Worm (Caenorhabditis elegans): ENCODE results near the gene oig-5.
"Not testable (repeated sequence)": the region's sequence is repeated elsewhere in the genome, so short reads cannot be mapped to it uniquely, and the experiment has no call there.

oig-5 gene

DNA sequence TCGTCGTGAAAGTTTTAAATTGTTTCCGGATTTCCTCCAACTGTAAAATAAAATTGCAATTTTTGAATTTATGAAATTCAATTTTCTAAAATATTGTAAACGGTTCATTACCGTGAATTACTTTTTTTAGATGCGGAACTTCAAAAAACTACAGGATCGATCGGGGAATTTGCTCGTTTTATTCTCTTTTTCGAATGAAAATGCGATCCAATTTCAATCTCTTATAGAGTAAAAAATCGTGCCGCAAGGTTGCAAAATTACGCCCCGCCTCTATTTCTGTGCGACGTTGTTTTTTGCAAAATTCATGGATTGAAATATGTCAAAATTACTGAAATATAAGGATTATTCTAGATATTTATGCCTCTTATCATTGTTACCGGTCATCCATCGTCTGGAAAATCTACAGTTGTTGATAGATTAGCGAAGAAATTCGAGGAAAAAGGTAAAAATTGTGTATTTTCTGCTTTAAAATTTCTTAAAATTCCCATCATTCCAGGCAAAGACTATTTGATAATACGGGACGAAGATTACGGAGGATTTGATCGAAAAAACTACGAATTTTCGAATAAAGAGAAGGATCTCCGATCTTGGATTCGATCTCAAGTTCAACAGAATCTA is 37.7 kb upstream of the oig-5 start, which contains the start of gene Y57G11C.43:
Gene Y57G11C.43 (plus strand): TSS at position 224 of the 618 bp plus-strand sequence.
- TF ChIP-seq fos-1 (tag; optimal IDR thresholded peaks at IDR 0.05) (no peak), ama-1 (optimal IDR thresholded peaks at IDR 0.05) (peak; percentile 43)

DNA sequence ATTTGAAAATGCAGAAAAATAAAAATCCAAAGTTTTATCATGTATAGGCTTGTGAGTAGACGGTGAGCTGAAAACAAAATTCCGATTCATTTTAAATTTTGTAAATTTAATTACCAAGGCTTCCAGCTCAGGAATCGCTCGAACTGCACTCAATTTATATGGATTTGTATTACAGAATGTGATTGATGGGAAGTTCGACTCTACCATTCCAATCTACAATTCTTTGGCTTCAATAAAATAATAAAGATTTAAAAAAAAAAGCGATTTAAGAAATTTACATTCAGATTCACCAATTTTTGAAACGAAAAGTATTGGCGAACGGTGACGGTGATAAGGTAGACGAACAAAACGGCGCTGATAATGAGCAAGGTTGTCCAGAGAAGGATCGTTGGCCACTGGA is 36.3 kb upstream of the oig-5 start:
- TF ChIP-seq egl-5 (tag; optimal IDR thresholded peaks at IDR 0.05) (no peak), jun-1 (tag; optimal IDR thresholded peaks at IDR 0.05) (no peak), pqm-1 (tag; optimal IDR thresholded peaks at IDR 0.05) (no peak), egl-27 (tag; optimal IDR thresholded peaks at IDR 0.05) (no peak), nhr-77 (tag; optimal IDR thresholded peaks at IDR 0.05) (no peak), elt-2 (tag; optimal IDR thresholded peaks at IDR 0.05) (no peak), ZK546.5 (tag; optimal IDR thresholded peaks at IDR 0.05) (no peak), nhr-28 (tag; optimal IDR thresholded peaks at IDR 0.05) (no peak), ceh-28 (tag; optimal IDR thresholded peaks at IDR 0.05) (no peak), snpc-4 (tag; optimal IDR thresholded peaks at IDR 0.05) (no peak), nhr-11 (tag; optimal IDR thresholded peaks at IDR 0.05) (no peak), mml-1 (tag; optimal IDR thresholded peaks at IDR 0.05) (no peak), nhr-12 (tag; optimal IDR thresholded peaks at IDR 0.05) (no peak), fkh-10 (GFP tag; optimal IDR thresholded peaks at IDR 0.05) (no peak), nhr-237 (tag; optimal IDR thresholded peaks at IDR 0.05) (no peak), tbx-2 (tag; optimal IDR thresholded peaks at IDR 0.05) (no peak), ztf-11 (tag; optimal IDR thresholded peaks at IDR 0.05) (no peak)

DNA sequence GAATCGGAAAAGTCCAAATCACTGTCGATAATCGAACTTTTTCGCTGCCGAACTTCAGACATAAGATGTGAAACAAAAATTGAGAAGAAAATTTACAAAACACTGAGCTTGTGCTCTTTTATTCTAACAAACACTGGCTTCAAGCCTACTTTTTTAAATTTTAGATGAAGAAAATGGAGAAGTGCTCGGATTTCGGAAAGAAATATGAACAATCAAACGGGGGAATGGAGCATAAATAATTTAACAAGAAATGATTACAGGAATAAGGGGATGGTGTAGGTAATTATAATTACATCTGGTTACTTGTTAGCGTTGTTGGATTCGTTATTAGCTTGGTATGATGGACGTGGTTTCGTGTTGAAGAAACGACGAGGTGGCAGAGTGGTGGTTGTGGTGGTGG is 35.7 kb upstream of the oig-5 start, which contains the start of gene degl-1:
Gene degl-1 (minus strand): TSS at position 101 of the 400 bp plus-strand sequence.
- TF ChIP-seq aly-2 (tag; optimal IDR thresholded peaks at IDR 0.05) (no peak), unc-62 (GFP tag; optimal IDR thresholded peaks at IDR 0.05) (no peak), ZK546.5 (tag; optimal IDR thresholded peaks at IDR 0.05) (no peak), sea-2 (GFP tag; optimal IDR thresholded peaks at IDR 0.05) (no peak), egl-5 (tag; optimal IDR thresholded peaks at IDR 0.05) (no peak), egl-27 (tag; optimal IDR thresholded peaks at IDR 0.05) (no peak), elt-3 (tag; optimal IDR thresholded peaks at IDR 0.05) (no peak), nhr-23 (tag; optimal IDR thresholded peaks at IDR 0.05) (no peak)

DNA sequence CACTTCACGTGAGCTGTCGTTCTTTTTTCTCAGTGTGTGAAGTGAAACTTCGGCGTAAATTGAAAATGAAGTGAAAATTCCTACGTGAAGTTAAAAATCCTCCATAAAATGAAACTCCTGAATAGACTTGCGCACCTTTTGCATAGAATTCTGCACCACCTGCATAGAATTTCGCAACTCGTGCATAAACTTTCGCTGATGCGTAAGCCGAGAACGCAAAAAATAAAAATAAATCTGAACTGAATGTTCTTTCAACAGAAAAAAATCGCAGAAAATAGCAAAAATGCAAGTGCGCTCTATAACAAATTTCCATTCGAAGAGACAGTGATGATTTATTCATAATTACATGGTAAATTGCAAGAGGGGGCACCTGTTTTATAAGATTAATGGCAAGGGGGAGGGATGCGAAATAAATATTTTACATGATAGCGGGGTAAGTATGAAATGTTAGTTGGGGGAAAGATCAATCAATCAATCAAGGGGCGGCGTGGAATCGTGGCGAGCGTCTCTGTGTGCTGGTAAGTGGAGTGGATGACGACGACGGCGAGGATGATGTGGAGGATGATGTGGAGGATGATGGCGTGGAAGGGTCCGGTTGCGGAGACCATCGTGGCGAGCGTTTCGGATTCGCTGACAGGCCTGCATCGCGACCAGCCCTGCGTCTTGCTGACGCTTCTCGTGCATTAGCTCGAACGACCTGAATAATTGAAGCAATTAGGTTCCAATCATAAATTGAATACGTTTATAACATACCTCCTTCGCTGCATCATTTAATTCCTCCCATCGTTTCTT is 33.5 kb upstream of the oig-5 start, which contains the start of gene Y57G11C.36:
Gene Y57G11C.36 (minus strand): TSS at position 502 of the 792 bp plus-strand sequence.
- TF ChIP-seq nhr-25 (tag; optimal IDR thresholded peaks at IDR 0.05) (no peak), eor-1 (tag; optimal IDR thresholded peaks at IDR 0.05) (no peak), lin-15B (tag; optimal IDR thresholded peaks at IDR 0.05) (peak; percentile 3), lin-39 (tag; optimal IDR thresholded peaks at IDR 0.05) (no peak)

DNA sequence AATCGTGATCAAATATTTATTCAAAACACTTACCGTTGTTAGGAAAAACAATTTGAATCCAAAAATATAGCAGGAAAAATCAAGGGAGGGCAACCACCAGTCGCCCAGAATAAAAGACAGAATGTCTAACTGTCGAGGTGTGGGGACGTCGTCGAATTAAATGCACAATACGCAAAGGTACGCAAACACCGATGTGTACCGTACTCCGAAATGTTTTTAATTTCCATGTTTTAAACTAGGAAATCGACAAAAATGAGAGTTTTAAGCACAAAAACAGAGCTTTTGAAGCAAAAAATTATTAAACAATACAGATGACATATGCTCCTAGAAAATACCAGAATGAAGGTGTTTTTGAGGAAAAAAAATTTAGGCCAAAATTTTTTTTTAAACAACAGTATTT is 32.5 kb upstream of the oig-5 start, which contains the start of gene Y57G11C.51:
Gene Y57G11C.51 (minus strand): TSS at position 101 of the 400 bp plus-strand sequence.
- TF ChIP-seq hmg-11, elt-3, mml-1 (tag; optimal IDR thresholded peaks at IDR 0.05): not testable (repeated sequence)

DNA sequence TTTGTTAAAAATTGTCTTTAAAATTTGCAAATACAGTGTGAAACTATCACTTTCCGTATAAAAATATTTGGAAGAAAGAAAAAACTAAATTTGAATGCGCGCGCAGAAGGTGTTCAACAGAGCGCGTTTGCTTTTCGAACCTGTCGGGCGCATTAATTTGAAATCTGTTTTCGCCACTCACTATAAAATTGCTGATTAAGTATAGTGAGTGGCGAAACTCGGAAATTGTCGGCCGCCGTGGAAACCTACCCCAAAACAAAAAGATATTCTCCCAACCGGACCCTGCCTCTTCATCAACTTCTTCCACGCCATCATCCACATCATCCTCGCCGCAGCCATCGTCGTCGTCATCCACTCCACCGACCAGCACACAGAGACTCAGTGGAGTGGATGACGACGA is 26.4 kb upstream of the oig-5 start:
- peak; percentile 38 for TF ChIP-seq snpc-4 (tag; optimal IDR thresholded peaks at IDR 0.05)

DNA sequence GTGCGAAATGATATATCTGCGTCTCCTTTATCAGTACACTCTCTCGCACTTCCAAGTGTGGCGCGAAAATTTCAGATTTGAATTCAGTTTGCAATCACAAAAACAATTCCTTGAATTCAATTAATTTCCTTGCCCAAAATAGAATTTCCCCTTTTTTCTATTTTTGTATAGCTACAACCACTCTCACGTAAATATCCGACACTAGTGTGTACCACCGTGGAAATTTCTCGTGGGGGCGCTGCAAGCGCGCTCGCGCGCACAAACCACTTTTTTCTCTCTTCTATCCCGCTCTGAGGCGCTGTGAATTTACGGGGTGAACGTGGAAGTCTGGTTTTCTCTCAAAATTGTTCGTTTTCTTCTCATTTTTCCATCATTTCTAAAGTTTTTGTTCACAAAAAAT is 25.5 kb upstream of the oig-5 start, which contains the start of gene Y57G11C.8:
Gene Y57G11C.8 (plus strand): TSS at position 301 of the 400 bp plus-strand sequence.
- TF ChIP-seq zag-1 (tag; optimal IDR thresholded peaks at IDR 0.05) (no peak), nhr-11 (tag; optimal IDR thresholded peaks at IDR 0.05) (no peak), fkh-10 (GFP tag; optimal IDR thresholded peaks at IDR 0.05) (no peak), nhr-28 (tag; optimal IDR thresholded peaks at IDR 0.05) (no peak), ceh-82 (tag; optimal IDR thresholded peaks at IDR 0.05) (no peak), daf-12 (tag; optimal IDR thresholded peaks at IDR 0.05) (no peak), lsy-12 (tag; optimal IDR thresholded peaks at IDR 0.05) (no peak), elt-3 (tag; optimal IDR thresholded peaks at IDR 0.05) (no peak), nhr-23 (tag; optimal IDR thresholded peaks at IDR 0.05) (no peak), ztf-4 (tag; optimal IDR thresholded peaks at IDR 0.05) (no peak), egl-27 (tag; optimal IDR thresholded peaks at IDR 0.05) (no peak), elt-1 (tag; optimal IDR thresholded peaks at IDR 0.05) (no peak), lin-15B (tag; optimal IDR thresholded peaks at IDR 0.05) (no peak), ama-1 (optimal IDR thresholded peaks at IDR 0.05) (no peak), snpc-4 (tag; optimal IDR thresholded peaks at IDR 0.05) (no peak), nhr-237 (tag; optimal IDR thresholded peaks at IDR 0.05) (no peak), pqm-1 (tag; optimal IDR thresholded peaks at IDR 0.05) (no peak)
